Fruit fly (Drosophila melanogaster): Measurements from ENCODE around the gene ApepP.

The ApepP gene

DNA sequence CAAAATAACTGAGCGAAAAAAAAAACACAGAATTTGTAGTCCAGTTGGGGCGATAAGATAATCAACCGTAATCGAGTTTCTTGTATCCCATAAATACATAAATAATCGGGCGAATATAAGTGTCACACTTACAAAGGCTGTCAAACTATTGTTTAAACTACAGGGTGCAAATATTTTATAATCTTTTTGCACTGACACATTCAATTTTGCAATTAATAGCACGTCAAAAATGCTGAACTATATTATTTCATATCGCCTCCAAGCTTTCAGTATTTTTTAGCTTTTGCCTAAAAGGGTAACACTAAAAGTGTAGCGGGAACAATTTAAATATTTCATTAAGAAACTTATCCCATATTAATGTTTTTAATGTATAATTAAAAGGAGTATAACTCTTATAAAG lies at the start of gene ApepP (continued):
- TF ChIP-seq CG30403 (GFP tag; optimal IDR thresholded peaks at IDR 0.05) (no peak), repo (GFP tag; optimal IDR thresholded peaks at IDR 0.05) (no peak), mirr (GFP tag; optimal IDR thresholded peaks at IDR 0.05) (no peak), CG11695 (GFP tag; IDR thresholded peaks at IDR 0.05) (no peak), CG32772 (GFP tag; IDR thresholded peaks at IDR 0.05) (no peak), NK7.1 (GFP tag; optimal IDR thresholded peaks at IDR 0.05) (no peak), unc-4 (GFP tag; IDR thresholded peaks at IDR 0.05; ENCODE audit: partially characterized antibody) (no peak), CG12219 (GFP tag; optimal IDR thresholded peaks at IDR 0.05) (no peak), D19A (tag; optimal IDR thresholded peaks at IDR 0.05) (no peak), CG1603 (tag; optimal IDR thresholded peaks at IDR 0.05) (no peak), sima (GFP tag; optimal IDR thresholded peaks at IDR 0.05) (no peak), CG17361 (GFP tag; IDR thresholded peaks at IDR 0.05) (no peak), exex (tag; optimal IDR thresholded peaks at IDR 0.05) (peak; percentile 83), tin (GFP tag; optimal IDR thresholded peaks at IDR 0.05) (no peak), HmgZ (tag; optimal IDR thresholded peaks at IDR 0.05) (peak; percentile 28), CG6654 (GFP tag; optimal IDR thresholded peaks at IDR 0.05) (peak; percentile 74), CG4854 (GFP tag; optimal IDR thresholded peaks at IDR 0.05) (no peak), CG6683 (GFP tag; optimal IDR thresholded peaks at IDR 0.05) (no peak), ssp (GFP tag; IDR thresholded peaks at IDR 0.05) (no peak), CG7271 (tag; optimal IDR thresholded peaks at IDR 0.05) (no peak), CG9609 (GFP tag; optimal IDR thresholded peaks at IDR 0.05) (no peak), Side (GFP tag; optimal IDR thresholded peaks at IDR 0.05) (no peak), Lhr (GFP tag; optimal IDR thresholded peaks at IDR 0.05) (no peak), unpg (GFP tag; optimal IDR thresholded peaks at IDR 0.05) (no peak), CG16779 (GFP tag; IDR thresholded peaks at IDR 0.05) (no peak), schlank (tag; optimal IDR thresholded peaks at IDR 0.05) (no peak), yki (optimal IDR thresholded peaks at IDR 0.05) (no peak), Hey (tag; optimal IDR thresholded peaks at IDR 0.05) (no peak), CG17829 (tag; optimal IDR thresholded peaks at IDR 0.05) (no peak), CG6854 (GFP tag; optimal IDR thresholded peaks at IDR 0.05) (peak; percentile 21), CG10565 (GFP tag; optimal IDR thresholded peaks at IDR 0.05) (no peak), Mrtf (GFP tag; IDR thresholded peaks at IDR 0.05) (no peak), CG6272 (GFP tag; IDR thresholded peaks at IDR 0.05) (no peak), CG3065 (GFP tag; optimal IDR thresholded peaks at IDR 0.05) (no peak), CG10147 (GFP tag; optimal IDR thresholded peaks at IDR 0.05) (no peak), CG12769 (tag; optimal IDR thresholded peaks at IDR 0.05) (no peak), TFAM (GFP tag; optimal IDR thresholded peaks at IDR 0.05) (no peak), CG34224 (GFP tag; IDR thresholded peaks at IDR 0.05; ENCODE audit: partially characterized antibody) (no peak), Drgx (GFP tag; IDR thresholded peaks at IDR 0.05) (no peak), dm (GFP tag; optimal IDR thresholded peaks at IDR 0.05) (no peak), CG32532 (GFP tag; IDR thresholded peaks at IDR 0.05) (no peak), Atf6 (GFP tag; IDR thresholded peaks at IDR 0.05) (no peak), chif (GFP tag; optimal IDR thresholded peaks at IDR 0.05) (no peak), tap (tag; optimal IDR thresholded peaks at IDR 0.05) (no peak), CrebB (tag; optimal IDR thresholded peaks at IDR 0.05) (peak; percentile 4), GATAe (GFP tag; conservative IDR thresholded peaks at IDR 0.05) (peak; percentile 34; the same call in 1 of the 2 replicates), CG10267 (tag; optimal IDR thresholded peaks at IDR 0.05) (no peak), CG2678 (tag; optimal IDR thresholded peaks at IDR 0.05) (no peak), H2.0 (GFP tag; IDR thresholded peaks at IDR 0.05) (no peak), CG2129 (GFP tag; IDR thresholded peaks at IDR 0.05; ENCODE audit: partially characterized antibody) (no peak), Spps (tag; optimal IDR thresholded peaks at IDR 0.05) (no peak), CG31365 (tag; optimal IDR thresholded peaks at IDR 0.05) (no peak), CG14667 (GFP tag; IDR thresholded peaks at IDR 0.05) (no peak)
